Worm (Caenorhabditis elegans) whole organism, young adult: ENCODE measurements around the gene F08F3.4.

ENCODE experiments used
- C17E4.6 ChIP-seq: fragments of 200-800 bp; sonication (Bioruptor generic); IDR thresholded peaks from 2 replicates; pipeline ENCODE4 v1.3.6; 2022; ENCODE audit warnings: missing genetic modification reagents, missing genetic modification characterization, missing compliant biosample characterization
- F57C9.4 ChIP-seq: sonication (generic microtip); optimal IDR thresholded peaks from 2 replicates; lab custom pipeline; 2017; ENCODE audit warnings: mild to moderate bottlenecking, missing genetic modification characterization, missing compliant biosample characterization
- Y67H2A.10 ChIP-seq: fragments of 200-800 bp; sonication (Bioruptor generic); conservative IDR thresholded peaks from 2 replicates; pipeline ENCODE4 v1.3.6; 2022; ENCODE audit warnings: missing genetic modification reagents, missing genetic modification characterization, missing compliant biosample characterization
- ccch-3 ChIP-seq: fragments of 200-800 bp; sonication (Bioruptor generic); optimal IDR thresholded peaks from 2 replicates; lab custom pipeline; 2018; ENCODE audit warnings: mild to moderate bottlenecking, missing genetic modification characterization, missing compliant biosample characterization
- efl-1 ChIP-seq: fragments of 150-350 bp; optimal IDR thresholded peaks from 2 replicates; lab custom pipeline; 2014; ENCODE audit warnings: missing biosample characterization, missing genetic modification reagents, missing genetic modification characterization
- ets-4 ChIP-seq: fragments of 200-800 bp; sonication (Bioruptor generic); optimal IDR thresholded peaks from 2 replicates; lab custom pipeline; 2018; ENCODE audit warnings: mild to moderate bottlenecking, missing genetic modification characterization, missing compliant biosample characterization
- hlh-12 ChIP-seq: sonication (generic microtip); optimal IDR thresholded peaks from 2 replicates; lab custom pipeline; 2016; ENCODE audit warnings: missing genetic modification characterization, missing compliant biosample characterization
- nfyb-1 ChIP-seq: fragments of 200-800 bp; sonication (Bioruptor generic); IDR thresholded peaks from 2 replicates; pipeline ENCODE4 v1.3.6; 2022; ENCODE audit warnings: missing genetic modification reagents, missing genetic modification characterization, missing compliant biosample characterization
- nhr-80 ChIP-seq: sonication (generic microtip); optimal IDR thresholded peaks from 2 replicates; lab custom pipeline; 2016; ENCODE audit warnings: missing genetic modification characterization, missing compliant biosample characterization
- nhr-90 ChIP-seq: sonication (generic microtip); optimal IDR thresholded peaks from 2 replicates; lab custom pipeline; 2016; ENCODE audit warnings: missing genotype, mild to moderate bottlenecking, missing genetic modification characterization, missing compliant biosample characterization
- zfh-2 ChIP-seq: fragments of 200-800 bp; sonication (Bioruptor generic); conservative IDR thresholded peaks from 2 replicates; pipeline ENCODE4 v1.3.6; 2022; ENCODE audit warnings: missing genetic modification reagents, missing genetic modification characterization, missing compliant biosample characterization

DNA sequence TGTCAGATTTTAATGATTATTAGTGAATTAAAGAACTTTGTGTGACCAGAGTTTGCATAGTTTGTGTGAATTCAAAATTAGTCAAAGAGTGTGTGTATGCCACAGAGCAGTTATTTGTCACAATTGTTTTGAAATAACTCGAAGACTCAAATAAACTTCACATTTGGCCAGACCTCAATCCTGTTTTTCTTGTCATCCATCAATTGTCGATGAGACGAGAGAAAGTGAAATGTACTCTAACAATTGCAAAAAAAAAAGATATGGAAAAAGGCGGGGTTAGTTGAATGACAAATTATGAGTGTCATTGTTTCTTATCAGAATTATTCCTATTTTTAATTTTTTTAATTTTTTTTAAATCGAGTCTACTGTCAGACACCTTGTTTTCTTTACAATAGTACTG, 45.9 kb upstream of the F08F3.4 start, which contains the start of gene T09D3.8:
- TF ChIP-seq zfh-2 (GFP tag; lab: Robert Waterston, UW) (no peak), nfyb-1 (GFP tag; lab: Robert Waterston, UW) (no peak), F57C9.4 (tag; lab: Kevin White, UChicago) (no peak), C17E4.6 (GFP tag; lab: Robert Waterston, UW) (no peak), efl-1 (GFP tag; lab: Kevin White, UChicago) (no peak), ets-4 (GFP tag; lab: Kevin White, UChicago) (no peak), nhr-90 (tag; lab: Kevin White, UChicago) (no peak), Y67H2A.10 (GFP tag; lab: Robert Waterston, UW) (no peak), ccch-3 (no peak), hlh-12 (tag; lab: Kevin White, UChicago) (no peak), nhr-80 (tag; lab: Kevin White, UChicago) (no peak)
